Fruit fly (Drosophila melanogaster) whole organism, embryonic: ENCODE measurements around the gene CG2247.

Experiments
- Adf1 ChIP-seq: fragments of 200-800 bp; sonication (Bioruptor generic); IDR thresholded peaks from 2 replicates; pipeline ENCODE4 v1.3.6; 2022; ENCODE audit warnings: missing biosample characterization, missing genetic modification characterization
- Atf3 ChIP-seq: fragments of 200-800 bp; sonication (Bioruptor generic); optimal IDR thresholded peaks from 3 replicates; lab custom pipeline; 2016; ENCODE audit warnings: missing biosample characterization, missing genetic modification characterization
- CG10959 ChIP-seq: fragments of 200-800 bp; sonication (Bioruptor generic); IDR thresholded peaks from 2 replicates; pipeline ENCODE4 v1.3.6; 2022; ENCODE audit warnings: missing biosample characterization, missing genetic modification characterization
- CG11504 ChIP-seq: fragments of 200-800 bp; sonication (Bioruptor generic); optimal IDR thresholded peaks from 3 replicates; lab custom pipeline; 2019; ENCODE audit warnings: missing biosample characterization, mild to moderate bottlenecking, missing genetic modification characterization, moderate library complexity
- CG12769 ChIP-seq: fragments of 200-800 bp; sonication (Bioruptor generic); optimal IDR thresholded peaks from 2 replicates; lab custom pipeline; 2019; ENCODE audit warnings: missing biosample characterization, mild to moderate bottlenecking, missing genetic modification characterization, moderate library complexity
- CG13894 ChIP-seq: fragments of 200-800 bp; sonication (Bioruptor generic); optimal IDR thresholded peaks from 3 replicates; lab custom pipeline; 2018; ENCODE audit warnings: missing biosample characterization, mild to moderate bottlenecking, missing genetic modification characterization, moderate library complexity
- CG1529 ChIP-seq: fragments of 200-800 bp; sonication (Bioruptor generic); optimal IDR thresholded peaks from 3 replicates; lab custom pipeline; 2018; ENCODE audit warnings: missing biosample characterization, missing genetic modification characterization
- CG15514 ChIP-seq: fragments of 200-800 bp; sonication (Bioruptor generic); optimal IDR thresholded peaks from 3 replicates; lab custom pipeline; 2017; ENCODE audit warnings: missing biosample characterization, missing genetic modification characterization, mild to moderate bottlenecking, moderate library complexity, missing genetic modification reagents
- CG1602 ChIP-seq: fragments of 200-800 bp; sonication (Bioruptor generic); optimal IDR thresholded peaks from 3 replicates; lab custom pipeline; 2016; ENCODE audit warnings: missing biosample characterization, missing genetic modification characterization
- CG16815 ChIP-seq: fragments of 200-800 bp; sonication (Bioruptor generic); optimal IDR thresholded peaks from 3 replicates; lab custom pipeline; 2017; ENCODE audit warnings: missing biosample characterization, mild to moderate bottlenecking, missing genetic modification characterization
- CG17802 ChIP-seq: fragments of 200-800 bp; sonication (Bioruptor generic); optimal IDR thresholded peaks from 2 replicates; lab custom pipeline; 2018; ENCODE audit warnings: missing biosample characterization, mild to moderate bottlenecking, missing genetic modification characterization, moderate library complexity
- CG18011 ChIP-seq: fragments of 200-800 bp; sonication (Bioruptor generic); optimal IDR thresholded peaks from 2 replicates; lab custom pipeline; 2017; ENCODE audit warnings: missing biosample characterization, missing genetic modification characterization, mild to moderate bottlenecking, moderate library complexity, missing genotype
- CG18619 ChIP-seq: fragments of 200-800 bp; sonication (Bioruptor generic); optimal IDR thresholded peaks from 3 replicates; lab custom pipeline; 2017; ENCODE audit warnings: missing biosample characterization, mild to moderate bottlenecking, missing genetic modification characterization
- CG2116 ChIP-seq: fragments of 200-800 bp; sonication (Bioruptor generic); optimal IDR thresholded peaks from 3 replicates; lab custom pipeline; 2018; ENCODE audit warnings: missing biosample characterization, mild to moderate bottlenecking, missing genetic modification characterization
- CG2120 ChIP-seq: fragments of 200-800 bp; sonication (Bioruptor generic); optimal IDR thresholded peaks from 3 replicates; lab custom pipeline; 2016; ENCODE audit warnings: missing biosample characterization, missing genetic modification characterization
- CG31224 ChIP-seq: fragments of 200-800 bp; sonication (Bioruptor generic); IDR thresholded peaks from 2 replicates; pipeline ENCODE4 v1.3.6; 2022; ENCODE audit warnings: missing biosample characterization, missing genetic modification characterization
- CG42726 ChIP-seq: fragments of 200-800 bp; sonication (Bioruptor generic); IDR thresholded peaks from 2 replicates; pipeline ENCODE4 v1.3.6; 2022; ENCODE audit warnings: missing biosample characterization, missing genetic modification characterization; ENCODE audit not compliant: partially characterized antibody
- CG4282 ChIP-seq: fragments of 200-800 bp; sonication (Bioruptor generic); optimal IDR thresholded peaks from 2 replicates; lab custom pipeline; 2016; ENCODE audit warnings: missing biosample characterization, missing genetic modification characterization
- CG6175 ChIP-seq: fragments of 200-800 bp; sonication (Bioruptor generic); IDR thresholded peaks from 3 replicates; pipeline ENCODE4 v1.3.6; 2022; ENCODE audit warnings: missing biosample characterization, missing genetic modification characterization
- CG6765 ChIP-seq: fragments of 200-800 bp; sonication (Bioruptor generic); optimal IDR thresholded peaks from 3 replicates; lab custom pipeline; 2017; ENCODE audit warnings: missing biosample characterization, mild to moderate bottlenecking, missing genetic modification characterization
- CG6813 ChIP-seq: fragments of 200-800 bp; sonication (Bioruptor generic); optimal IDR thresholded peaks from 2 replicates; lab custom pipeline; 2017; ENCODE audit warnings: missing biosample characterization, missing genetic modification characterization, mild to moderate bottlenecking, moderate library complexity, missing genetic modification reagents
- CG7987 ChIP-seq: fragments of 200-800 bp; sonication (Bioruptor generic); optimal IDR thresholded peaks from 2 replicates; lab custom pipeline; 2018; ENCODE audit warnings: missing biosample characterization, mild to moderate bottlenecking, missing genetic modification characterization, moderate library complexity
- CG9932 ChIP-seq: fragments of 200-800 bp; sonication (Bioruptor generic); IDR thresholded peaks from 2 replicates; pipeline ENCODE4 v1.3.6; 2022; ENCODE audit warnings: missing biosample characterization, missing genetic modification characterization
- D19B ChIP-seq: fragments of 200-800 bp; sonication (Bioruptor generic); optimal IDR thresholded peaks from 2 replicates; lab custom pipeline; 2017; ENCODE audit warnings: missing biosample characterization, mild to moderate bottlenecking, missing genetic modification characterization
- Dbx ChIP-seq: fragments of 200-800 bp; sonication (Bioruptor generic); IDR thresholded peaks from 3 replicates; pipeline ENCODE4 v1.3.6; 2022; ENCODE audit warnings: missing biosample characterization, missing genetic modification characterization
- Deaf1 ChIP-seq: fragments of 200-800 bp; optimal IDR thresholded peaks from 3 replicates; lab custom pipeline; 2019; ENCODE audit warnings: missing biosample characterization, mild to moderate bottlenecking, missing genetic modification characterization, moderate library complexity
- E2f1 ChIP-seq: fragments of 200-800 bp; sonication (Bioruptor generic); IDR thresholded peaks from 2 replicates; pipeline ENCODE4 v1.3.6; 2022; ENCODE audit warnings: missing biosample characterization, missing genetic modification characterization
- E2f2 ChIP-seq: fragments of 200-800 bp; sonication (Bioruptor generic); IDR thresholded peaks from 2 replicates; pipeline ENCODE4 v1.3.6; 2022; ENCODE audit warnings: missing biosample characterization, missing genetic modification characterization
- Ets97D ChIP-seq: fragments of 200-800 bp; sonication (Bioruptor generic); optimal IDR thresholded peaks from 3 replicates; lab custom pipeline; 2016; ENCODE audit warnings: missing biosample characterization, missing genetic modification characterization
- Med ChIP-seq: fragments of 200-800 bp; sonication (Bioruptor generic); peaks from one replicate; lab custom pipeline; 2016; ENCODE audit warnings: missing biosample characterization, missing genetic modification characterization, mild to moderate bottlenecking, inconsistent platforms, moderate library complexity
- Nf-YB ChIP-seq: fragments of 200-800 bp; sonication (Bioruptor generic); optimal IDR thresholded peaks from 3 replicates; lab custom pipeline; 2019; ENCODE audit warnings: missing biosample characterization, mild to moderate bottlenecking, missing genetic modification characterization, moderate library complexity
- Sry-δ ChIP-seq: fragments of 200-800 bp; sonication (Bioruptor generic); optimal IDR thresholded peaks from 2 replicates; lab custom pipeline; 2016; ENCODE audit warnings: missing biosample characterization, missing genetic modification characterization
- ap ChIP-seq: fragments of 200-800 bp; sonication (Bioruptor generic); IDR thresholded peaks from 2 replicates; pipeline ENCODE4 v1.3.6; 2022; ENCODE audit warnings: missing biosample characterization, missing genetic modification characterization
- btn ChIP-seq: fragments of 200-800 bp; sonication (Bioruptor generic); optimal IDR thresholded peaks from 2 replicates; lab custom pipeline; 2016; ENCODE audit warnings: missing biosample characterization, missing genetic modification characterization
- caup ChIP-seq: fragments of 200-800 bp; sonication (Bioruptor generic); optimal IDR thresholded peaks from 3 replicates; lab custom pipeline; 2017; ENCODE audit warnings: missing biosample characterization, mild to moderate bottlenecking, missing genetic modification characterization, moderate library complexity; ENCODE audit not compliant: severe bottlenecking
- ci ChIP-seq: fragments of 200-800 bp; sonication (Bioruptor generic); IDR thresholded peaks from 3 replicates; pipeline ENCODE4 v1.3.6; 2022; ENCODE audit warnings: missing biosample characterization, missing genetic modification characterization
- dpn ChIP-seq, 2 experiments: fragments of 200-800 bp; sonication (Bioruptor generic); optimal IDR thresholded peaks; 3 replicates each; lab custom pipeline; 2016; ENCODE audit warnings: missing biosample characterization in 2 of 2, missing genetic modification characterization in 2 of 2
- en ChIP-seq: fragments of 200-800 bp; sonication (Bioruptor generic); optimal IDR thresholded peaks from 2 replicates; lab custom pipeline; 2016; ENCODE audit warnings: missing biosample characterization, missing genetic modification characterization
- ewg ChIP-seq: fragments of 200-800 bp; sonication (Bioruptor generic); optimal IDR thresholded peaks from 3 replicates; lab custom pipeline; 2017; ENCODE audit warnings: mild to moderate bottlenecking, missing biosample characterization, missing genetic modification reagents, missing genetic modification characterization
- gsb-n ChIP-seq: fragments of 200-800 bp; sonication (Bioruptor generic); optimal IDR thresholded peaks from 3 replicates; lab custom pipeline; 2018; ENCODE audit warnings: missing biosample characterization, mild to moderate bottlenecking, missing genetic modification characterization
- hth ChIP-seq: fragments of >200 bp; optimal IDR thresholded peaks from 2 replicates; lab custom pipeline; 2017; ENCODE audit warnings: inconsistent platforms
- lilli ChIP-seq: fragments of 200-800 bp; sonication (Bioruptor generic); optimal IDR thresholded peaks from 3 replicates; lab custom pipeline; 2016; ENCODE audit warnings: missing biosample characterization, missing genetic modification characterization
- lmd ChIP-seq: fragments of 200-800 bp; sonication (Bioruptor generic); IDR thresholded peaks from 2 replicates; pipeline ENCODE4 v1.3.6; 2022; ENCODE audit warnings: missing biosample characterization, missing genetic modification characterization
- org-1 ChIP-seq: fragments of 200-800 bp; sonication (Bioruptor generic); optimal IDR thresholded peaks from 2 replicates; lab custom pipeline; 2017; ENCODE audit warnings: missing biosample characterization, missing genetic modification characterization
- slbo ChIP-seq: fragments of 200-800 bp; sonication (Bioruptor generic); IDR thresholded peaks from 2 replicates; pipeline ENCODE4 v1.3.6; 2022; ENCODE audit warnings: missing biosample characterization, missing genetic modification characterization
- zfh1 ChIP-seq: fragments of 200-800 bp; sonication (Bioruptor generic); IDR thresholded peaks from 3 replicates; pipeline ENCODE4 v1.3.6; 2022; ENCODE audit warnings: missing biosample characterization, missing genetic modification characterization

The CG2247 gene

dm6 chrX:11559728-11560724, 51.4 kb downstream of the CG2247 start (continued):
- TF ChIP-seq hth (lab: Kevin White, UChicago) (no peak), gsb-n (tag; lab: Kevin White, UChicago) (peak; percentile 64), Nf-YB (GFP tag; lab: Kevin White, UChicago) (peak; percentile 75), ap (0 out of 2 replicates have a peak, but pooled peaks have one; percentile 24)

- TF ChIP-seq CG6813 (GFP tag; lab: Kevin White, UChicago) (no peak), lilli (GFP tag; lab: Kevin White, UChicago) (peak; percentile 28), Dbx (GFP tag; lab: Robert Waterston, UW) (peak; percentile 49; the same call in 2 of the 3 replicates), CG31224 (GFP tag; lab: Robert Waterston, UW) (0 out of 2 replicates have a peak, but pooled peaks have one; percentile 17), CG6175 (0 out of 3 replicates have a peak, but pooled peaks have one; percentile 56), Adf1 (GFP tag; lab: Robert Waterston, UW) (peak; percentile 92), CG15514 (GFP tag; lab: Kevin White, UChicago) (peak; percentile 20), D19B (GFP tag; lab: Kevin White, UChicago) (peak; percentile 78), CG2116 (GFP tag; lab: Kevin White, UChicago) (no peak), en (GFP tag; lab: Kevin White, UChicago) (no peak), Med (GFP tag; lab: Kevin White, UChicago) (peak; percentile 79), CG1602 (GFP tag; lab: Kevin White, UChicago) (no peak), CG2120 (peak; percentile 13), CG18011 (GFP tag; lab: Kevin White, UChicago) (peak; percentile 0), CG7987 (GFP tag; lab: Kevin White, UChicago) (peak; percentile 24), dpn (GFP tag; optimal IDR thresholded peaks at IDR 0.05; lab: Kevin White, UChicago) (peak in 1 of 2 experiments; percentile 0), CG9932 (GFP tag; lab: Robert Waterston, UW) (peak; percentile 36; the same call in 1 of the 2 replicates), caup (GFP tag; lab: Kevin White, UChicago) (peak; percentile 1), CG42726 (GFP tag; lab: Robert Waterston, UW) (peak; percentile 59; the same call in 1 of the 2 replicates), CG13894 (tag; lab: Kevin White, UChicago) (peak; percentile 30), Atf3 (peak; percentile 30), CG17802 (tag; lab: Kevin White, UChicago) (no peak), ewg (no peak), btn (no peak), slbo (GFP tag; lab: Robert Waterston, UW) (peak; percentile 26; the same call in 1 of the 2 replicates), E2f2 (GFP tag; lab: Robert Waterston, UW) (peak; percentile 23; the same call in 1 of the 2 replicates), CG11504 (no peak), ci (GFP tag; lab: Robert Waterston, UW) (peak; percentile 25; the same call in 1 of the 3 replicates), E2f1 (0 out of 2 replicates have a peak, but pooled peaks have one; percentile 9), CG1529 (GFP tag; lab: Kevin White, UChicago) (no peak), CG12769 (peak; percentile 21), lmd (GFP tag; lab: Robert Waterston, UW) (peak; percentile 31; the same call in 1 of the 2 replicates), Deaf1 (tag; lab: Kevin White, UChicago) (peak; percentile 22), CG4282 (no peak), CG18619 (no peak), CG16815 (no peak), zfh1 (GFP tag; lab: Robert Waterston, UW) (peak; percentile 46; the same call in 1 of the 3 replicates), Sry-δ (GFP tag; lab: Kevin White, UChicago) (no peak), org-1 (GFP tag; lab: Kevin White, UChicago) (no peak), Ets97D (no peak), CG10959 (GFP tag; lab: Robert Waterston, UW) (no peak), CG6765 (GFP tag; lab: Kevin White, UChicago) (peak; percentile 26)
Observed at dm6 chrX:11558389-11558908, 53.0 kb downstream of the CG2247 start, which contains the start of gene CG1572. CG1572 (minus strand) TSS chrX:11558654.
